Fruit fly (Drosophila melanogaster) whole organism, pupa: Measurements from ENCODE around the gene CG32280.

Source experiments
- CG10348 ChIP-seq: fragments of 200-800 bp; sonication (Bioruptor generic); IDR thresholded peaks from 2 replicates; pipeline ENCODE4 v1.3.6; 2022; ENCODE audit warnings: missing biosample characterization, missing genetic modification characterization
- CG17806 ChIP-seq: fragments of 200-800 bp; sonication (Bioruptor generic); optimal IDR thresholded peaks from 2 replicates; lab custom pipeline; 2018; ENCODE audit warnings: missing biosample characterization, mild to moderate bottlenecking, missing genetic modification characterization, moderate library complexity
- D1 ChIP-seq: fragments of 200-800 bp; sonication (Bioruptor generic); optimal IDR thresholded peaks from 2 replicates; lab custom pipeline; 2018; ENCODE audit warnings: missing biosample characterization, mild to moderate bottlenecking, missing genetic modification characterization, moderate library complexity
- Ets98B ChIP-seq: fragments of 200-800 bp; sonication (Bioruptor generic); IDR thresholded peaks from 2 replicates; pipeline ENCODE4 v1.3.6; 2022; ENCODE audit warnings: missing biosample characterization, missing genetic modification characterization
- Pif1B ChIP-seq: fragments of 200-800 bp; sonication (Bioruptor generic); optimal IDR thresholded peaks from 3 replicates; lab custom pipeline; 2016; ENCODE audit warnings: missing biosample characterization, missing genetic modification characterization
- rn ChIP-seq: fragments of 200-800 bp; sonication (Bioruptor generic); IDR thresholded peaks from 2 replicates; pipeline ENCODE4 v1.3.6; 2022; ENCODE audit warnings: missing biosample characterization, missing genetic modification characterization

DNA sequence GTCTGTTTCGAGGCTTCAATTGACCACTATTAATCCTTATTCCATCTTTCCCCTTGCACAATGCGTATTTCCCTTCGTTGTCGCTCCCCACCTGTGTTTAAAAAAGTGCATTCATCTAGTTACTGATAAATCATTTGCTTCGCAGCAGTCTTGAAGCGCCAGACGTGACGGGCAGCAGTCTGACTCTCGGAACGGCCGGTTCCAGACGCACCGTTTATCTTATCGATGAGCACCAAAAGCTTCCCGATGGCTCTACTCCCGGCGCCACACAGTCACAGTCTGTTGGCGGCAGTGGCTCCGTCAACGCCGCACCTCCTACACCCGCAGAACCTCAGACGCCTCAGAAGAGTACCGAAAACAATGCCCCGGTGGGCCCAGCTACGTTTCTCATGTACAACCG lies 19.1 kb downstream of the CG32280 start, which contains the start of gene CG42494:
- TF ChIP-seq CG17806 (tag; lab: Kevin White, UChicago): no peak
- TF ChIP-seq Pif1B: no peak
- no peak for TF ChIP-seq D1 (tag; lab: Kevin White, UChicago)
- TF ChIP-seq Ets98B (GFP tag; lab: Robert Waterston, UW): no peak
- no peak for TF ChIP-seq CG10348 (GFP tag; lab: Robert Waterston, UW)
- no peak for TF ChIP-seq rn (GFP tag; lab: Robert Waterston, UW)
